Worm (Caenorhabditis elegans) whole organism, L3 larva: ENCODE results near the gene F47D12.3.

Experiments
- aly-2 ChIP-seq: fragments of 150-350 bp; optimal IDR thresholded peaks from 2 replicates; lab custom pipeline; 2014; ENCODE audit warnings: missing biosample characterization, missing genetic modification characterization
- ceh-28 ChIP-seq: fragments of 150-350 bp; optimal IDR thresholded peaks from 2 replicates; lab custom pipeline; 2014; ENCODE audit warnings: missing biosample characterization, missing genetic modification reagents, missing genetic modification characterization
- daf-12 ChIP-seq: fragments of 150-350 bp; optimal IDR thresholded peaks from 2 replicates; lab custom pipeline; 2014; ENCODE audit warnings: missing biosample characterization, missing genetic modification reagents, missing genetic modification characterization
- egl-27 ChIP-seq: sonication (generic microtip); optimal IDR thresholded peaks from 4 replicates; lab custom pipeline; 2017; ENCODE audit warnings: missing biosample characterization, missing genetic modification reagents, missing genetic modification characterization
- elt-1 ChIP-seq: fragments of 150-350 bp; optimal IDR thresholded peaks from 2 replicates; lab custom pipeline; 2014; ENCODE audit warnings: missing biosample characterization, missing genetic modification characterization
- nhr-23 ChIP-seq: fragments of 150-350 bp; optimal IDR thresholded peaks from 2 replicates; lab custom pipeline; 2014; ENCODE audit warnings: missing biosample characterization, missing genetic modification reagents, missing genetic modification characterization
- nhr-28 ChIP-seq: fragments of 150-350 bp; optimal IDR thresholded peaks from 2 replicates; lab custom pipeline; 2014; ENCODE audit warnings: missing biosample characterization, missing genetic modification characterization
- pqm-1 ChIP-seq: fragments of 150-350 bp; optimal IDR thresholded peaks from 2 replicates; lab custom pipeline; 2017; ENCODE audit warnings: missing biosample characterization, missing genetic modification characterization, inconsistent platforms
- skn-1 ChIP-seq: fragments of 150-350 bp; optimal IDR thresholded peaks from 2 replicates; lab custom pipeline; 2014; ENCODE audit warnings: missing biosample characterization, missing genetic modification characterization
- unc-62 ChIP-seq: fragments of 150-350 bp; sonication (generic microtip); optimal IDR thresholded peaks from 4 replicates; lab custom pipeline; 2014; ENCODE audit warnings: missing biosample characterization, missing genetic modification reagents, missing genetic modification characterization

DNA sequence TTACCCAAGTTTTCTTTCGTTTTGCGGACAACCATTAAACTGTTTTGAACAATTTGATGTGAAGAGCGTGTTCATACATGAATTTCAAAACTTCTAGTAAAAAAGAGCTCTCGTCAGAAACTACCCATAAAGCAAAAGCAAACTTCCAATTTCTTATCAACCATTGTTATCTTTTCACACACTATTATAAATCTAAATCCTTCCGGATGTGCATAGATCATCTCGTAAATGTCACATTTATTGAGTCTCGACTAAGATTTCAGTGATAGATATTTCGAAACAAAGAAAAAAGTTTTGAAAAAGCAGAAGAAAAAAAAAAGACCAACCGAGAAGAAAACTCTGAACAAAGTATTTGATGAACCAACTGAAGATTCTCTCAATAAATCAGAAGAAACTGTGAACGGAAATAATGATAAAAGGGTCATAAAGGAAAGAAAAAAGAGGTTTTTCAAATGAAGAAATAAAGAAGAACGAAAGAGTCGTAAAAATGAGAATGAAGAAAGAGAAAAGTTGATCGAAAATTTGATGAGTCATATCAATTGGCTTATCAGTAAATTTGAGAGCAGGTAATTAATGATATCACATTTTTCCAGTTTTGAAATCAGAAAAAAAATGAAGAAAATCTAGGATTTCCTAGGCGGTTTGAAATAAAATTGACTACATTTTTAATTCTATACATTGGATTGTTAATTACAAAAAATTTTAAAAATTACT, 7.6 kb upstream of the F47D12.3 start:
- TF ChIP-seq nhr-28 (tag; lab: Kevin White, UChicago) (no peak), ceh-28 (tag; lab: Kevin White, UChicago) (no peak), egl-27 (tag; lab: Kevin White, UChicago) (no peak), skn-1 (tag; lab: Kevin White, UChicago) (no peak), unc-62 (GFP tag; lab: Kevin White, UChicago) (no peak), nhr-23 (tag; lab: Kevin White, UChicago) (no peak), daf-12 (tag; lab: Kevin White, UChicago) (no peak), pqm-1 (tag; lab: Kevin White, UChicago) (peak; percentile 38), aly-2 (tag; lab: Kevin White, UChicago) (no peak), elt-1 (tag; lab: Kevin White, UChicago) (peak; percentile 91)
